Worm (Caenorhabditis elegans) whole organism, early embryonic: ENCODE results near the gene Y49F6C.7.

Experiments used
- F13C5.2 ChIP-seq: sonication (generic microtip); optimal IDR thresholded peaks from 2 replicates; lab custom pipeline; 2017; ENCODE audit warnings: mild to moderate bottlenecking, missing genetic modification characterization, inconsistent platforms, missing compliant biosample characterization
- aly-1 ChIP-seq: sonication (generic microtip); optimal IDR thresholded peaks from 2 replicates; lab custom pipeline; 2016; ENCODE audit warnings: missing genetic modification characterization, missing compliant biosample characterization
- ama-1 ChIP-seq: fragments of 150-350 bp; optimal IDR thresholded peaks from 2 replicates; lab custom pipeline; 2014
- ceh-13 ChIP-seq: fragments of 200-800 bp; sonication (Bioruptor generic); optimal IDR thresholded peaks from 2 replicates; lab custom pipeline; 2018; ENCODE audit warnings: mild to moderate bottlenecking, missing genetic modification characterization, missing compliant biosample characterization
- flt-1 ChIP-seq: fragments of 200-800 bp; sonication (Bioruptor generic); IDR thresholded peaks from 2 replicates; pipeline ENCODE4 v1.3.6; 2022; ENCODE audit warnings: missing genetic modification characterization, missing compliant biosample characterization
- sea-1 ChIP-seq: fragments of 200-800 bp; sonication (Bioruptor generic); conservative IDR thresholded peaks from 2 replicates; pipeline ENCODE4 v1.3.6; 2022; ENCODE audit warnings: missing genetic modification characterization, missing compliant biosample characterization

ce11 chrII:3346328-3346780 lies 21.6 kb downstream of the Y49F6C.7 start, which contains the start of gene bath-30:
- no peak for TF ChIP-seq F13C5.2
- no peak for TF ChIP-seq ama-1 (lab: Kevin White, UChicago)
- no peak for TF ChIP-seq flt-1
- TF ChIP-seq ceh-13 (GFP tag; lab: Kevin White, UChicago) = no peak
- no peak for TF ChIP-seq aly-1 (tag; lab: Kevin White, UChicago)
- no peak for TF ChIP-seq sea-1 (GFP tag; lab: Robert Waterston, UW)
